Worm (Caenorhabditis elegans) whole organism, L1 larva: ENCODE data around the gene nhr-104.
A peak's percentile ranks its signal among the peaks of the same experiment; 100 is the strongest.

Source experiments
- C04F5.9 ChIP-seq: sonication (generic microtip); optimal IDR thresholded peaks from 2 replicates; lab custom pipeline; 2016; ENCODE audit warnings: missing genetic modification characterization, missing compliant biosample characterization
- alr-1 ChIP-seq: fragments of 200-800 bp; sonication (Bioruptor generic); optimal IDR thresholded peaks from 2 replicates; lab custom pipeline; 2018; ENCODE audit warnings: borderline replicate concordance, mild to moderate bottlenecking, missing genetic modification characterization, missing compliant biosample characterization
- blmp-1 ChIP-seq: fragments of 150-350 bp; optimal IDR thresholded peaks from 2 replicates; lab custom pipeline; 2014; ENCODE audit warnings: missing biosample characterization, missing genetic modification characterization
- ceh-8 ChIP-seq: fragments of 200-800 bp; sonication (Bioruptor generic); optimal IDR thresholded peaks from 2 replicates; lab custom pipeline; 2018; ENCODE audit warnings: mild to moderate bottlenecking, missing genetic modification characterization, moderate library complexity, missing compliant biosample characterization
- ceh-82 ChIP-seq, 3 experiments: fragments of 150-350 bp in 1 of 3; sonication (generic microtip) in 2 of 3; optimal IDR thresholded peaks; 2 replicates each; lab custom pipeline; 2014 to 2017; ENCODE audit warnings: missing biosample characterization in 3 of 3, missing genetic modification characterization in 3 of 3
- ceh-88 ChIP-seq: fragments of 200-800 bp; sonication (Bioruptor generic); IDR thresholded peaks from 2 replicates; pipeline ENCODE4 v1.3.6; 2022; ENCODE audit warnings: missing genetic modification characterization, missing compliant biosample characterization
- ceh-90 ChIP-seq: sonication (generic microtip); optimal IDR thresholded peaks from 2 replicates; lab custom pipeline; 2016; ENCODE audit warnings: missing genetic modification characterization, missing compliant biosample characterization
- ces-1 ChIP-seq: fragments of 150-350 bp; optimal IDR thresholded peaks from 2 replicates; lab custom pipeline; 2014; ENCODE audit warnings: missing biosample characterization, missing genetic modification reagents, missing genetic modification characterization
- dpl-1 ChIP-seq, 3 experiments: fragments of 150-350 bp in 2 of 3; sonication (generic microtip) in 1 of 3; optimal IDR thresholded peaks; 2 replicates each; lab custom pipeline; 2014 to 2017; ENCODE audit warnings: missing biosample characterization in 3 of 3, missing genetic modification characterization in 3 of 3, missing genetic modification reagents in 3 of 3
- efl-1 ChIP-seq, 4 experiments: fragments of 150-350 bp; optimal IDR thresholded peaks in 3 of 4; peaks in 1 of 4; 1 replicate in 1 of 4; 2 replicates in 3 of 4; lab custom pipeline; 2014; ENCODE audit warnings: missing biosample characterization in 2 of 4, missing genetic modification characterization in 2 of 4, missing genetic modification reagents in 2 of 4
- efl-3 ChIP-seq: fragments of 200-800 bp; sonication (Bioruptor generic); optimal IDR thresholded peaks from 2 replicates; lab custom pipeline; 2018; ENCODE audit warnings: mild to moderate bottlenecking, missing genetic modification characterization, missing compliant biosample characterization
- egl-13 ChIP-seq: sonication (generic microtip); optimal IDR thresholded peaks from 2 replicates; lab custom pipeline; 2016; ENCODE audit warnings: missing genotype, missing genetic modification reagents, missing genetic modification characterization, missing compliant biosample characterization
- egl-27 ChIP-seq, 2 experiments: fragments of 150-350 bp in 1 of 2; sonication (generic microtip); optimal IDR thresholded peaks; 3 replicates each; lab custom pipeline; 2017 to 2018; ENCODE audit warnings: missing biosample characterization in 2 of 2, missing genetic modification characterization in 2 of 2, missing genetic modification reagents in 2 of 2
- elt-3 ChIP-seq, 6 experiments: fragments of 150-350 bp in 1 of 6; sonication (generic microtip); optimal IDR thresholded peaks; 2 replicates each; lab custom pipeline; 2017 to 2018; ENCODE audit warnings: missing biosample characterization in 6 of 6, missing genetic modification characterization in 6 of 6, inconsistent platforms in 1 of 6
- ets-5 ChIP-seq: fragments of 200-800 bp; sonication (Bioruptor generic); IDR thresholded peaks from 2 replicates; pipeline ENCODE4 v1.3.6; 2022; ENCODE audit warnings: missing genetic modification characterization, missing compliant biosample characterization
- fkh-10 ChIP-seq: sonication (generic microtip); optimal IDR thresholded peaks from 2 replicates; lab custom pipeline; 2017; ENCODE audit warnings: missing biosample characterization, missing genetic modification reagents, missing genetic modification characterization
- fos-1 ChIP-seq: fragments of 150-350 bp; optimal IDR thresholded peaks from 2 replicates; lab custom pipeline; 2014; ENCODE audit warnings: missing biosample characterization, missing genetic modification characterization
- hlh-4 ChIP-seq: sonication (generic microtip); optimal IDR thresholded peaks from 2 replicates; lab custom pipeline; 2016; ENCODE audit warnings: mild to moderate bottlenecking, missing genetic modification characterization, missing compliant biosample characterization
- isw-1 ChIP-seq: fragments of 200-800 bp; sonication (Bioruptor generic); IDR thresholded peaks from 2 replicates; pipeline ENCODE4 v1.3.6; 2022; ENCODE audit warnings: missing genetic modification characterization, missing compliant biosample characterization
- lin-15B ChIP-seq: fragments of 150-350 bp; sonication (generic microtip); optimal IDR thresholded peaks from 3 replicates; lab custom pipeline; 2014; ENCODE audit warnings: missing biosample characterization, missing genetic modification characterization
- lin-35 ChIP-seq, 2 experiments: fragments of 150-350 bp; optimal IDR thresholded peaks; 2 replicates each; lab custom pipeline; 2014; ENCODE audit warnings: missing biosample characterization in 2 of 2, missing genetic modification characterization in 2 of 2, missing genetic modification reagents in 2 of 2
- mab-9 ChIP-seq: fragments of 200-800 bp; sonication (Bioruptor generic); IDR thresholded peaks from 2 replicates; pipeline ENCODE4 v1.3.6; 2022; ENCODE audit warnings: missing genetic modification reagents, missing genetic modification characterization, missing compliant biosample characterization
- mef-2 ChIP-seq: fragments of 150-350 bp; optimal IDR thresholded peaks from 2 replicates; lab custom pipeline; 2014; ENCODE audit warnings: missing biosample characterization, missing genetic modification characterization
- mep-1 ChIP-seq: fragments of 150-350 bp; optimal IDR thresholded peaks from 2 replicates; lab custom pipeline; 2014; ENCODE audit warnings: missing biosample characterization, missing genetic modification characterization
- nhr-12 ChIP-seq: sonication (generic microtip); optimal IDR thresholded peaks from 2 replicates; lab custom pipeline; 2017; ENCODE audit warnings: missing biosample characterization, missing genetic modification characterization
- nhr-19 ChIP-seq: fragments of 200-800 bp; sonication (Bioruptor generic); conservative IDR thresholded peaks from 2 replicates; pipeline ENCODE4 v1.3.6; 2022; ENCODE audit warnings: missing genetic modification characterization, missing compliant biosample characterization
- nhr-20 ChIP-seq: sonication (generic microtip); optimal IDR thresholded peaks from 2 replicates; lab custom pipeline; 2016; ENCODE audit warnings: mild to moderate bottlenecking, missing genetic modification characterization, missing compliant biosample characterization
- nhr-237 ChIP-seq: fragments of 150-350 bp; optimal IDR thresholded peaks from 2 replicates; lab custom pipeline; 2014; ENCODE audit warnings: missing biosample characterization, missing genetic modification characterization
- nhr-47 ChIP-seq: sonication (generic microtip); optimal IDR thresholded peaks from 2 replicates; lab custom pipeline; 2016; ENCODE audit warnings: mild to moderate bottlenecking, missing genetic modification characterization, moderate library complexity, missing compliant biosample characterization
- nhr-71 ChIP-seq: sonication (generic microtip); optimal IDR thresholded peaks from 2 replicates; lab custom pipeline; 2016; ENCODE audit warnings: mild to moderate bottlenecking, missing genetic modification characterization, moderate library complexity, missing compliant biosample characterization
- nhr-84 ChIP-seq: sonication (generic microtip); optimal IDR thresholded peaks from 2 replicates; lab custom pipeline; 2017; ENCODE audit warnings: missing biosample characterization, missing genetic modification characterization
- nhr-85 ChIP-seq: sonication (generic microtip); peaks from one replicate; lab custom pipeline; 2016; ENCODE audit warnings: missing genetic modification characterization, inconsistent platforms, missing compliant biosample characterization
- pag-3 ChIP-seq: sonication (generic microtip); optimal IDR thresholded peaks from 2 replicates; lab custom pipeline; 2017; ENCODE audit warnings: missing genetic modification characterization, mild to moderate bottlenecking, missing compliant biosample characterization, antibody characterized with exemption, borderline replicate concordance; ENCODE audit not compliant: insufficient read depth
- pax-3 ChIP-seq: fragments of 200-800 bp; sonication (Bioruptor generic); optimal IDR thresholded peaks from 2 replicates; lab custom pipeline; 2018; ENCODE audit warnings: mild to moderate bottlenecking, missing genetic modification characterization, moderate library complexity, missing compliant biosample characterization
- pqm-1 ChIP-seq: sonication (generic microtip); optimal IDR thresholded peaks from 3 replicates; lab custom pipeline; 2017; ENCODE audit warnings: missing biosample characterization, missing genetic modification characterization
- rnt-1 ChIP-seq: sonication (generic microtip); optimal IDR thresholded peaks from 2 replicates; lab custom pipeline; 2016; ENCODE audit warnings: mild to moderate bottlenecking, missing genetic modification characterization, moderate library complexity, missing compliant biosample characterization
- skn-1 ChIP-seq: fragments of 150-350 bp; optimal IDR thresholded peaks from 2 replicates; lab custom pipeline; 2014; ENCODE audit warnings: missing biosample characterization, missing genetic modification characterization
- snu-23 ChIP-seq: sonication (generic microtip); optimal IDR thresholded peaks from 2 replicates; lab custom pipeline; 2016; ENCODE audit warnings: missing genetic modification characterization, missing compliant biosample characterization
- sox-4 ChIP-seq: sonication (generic microtip); optimal IDR thresholded peaks from 2 replicates; lab custom pipeline; 2016; ENCODE audit warnings: missing genetic modification characterization, missing compliant biosample characterization
- sptf-1 ChIP-seq: fragments of 150-350 bp; optimal IDR thresholded peaks from 2 replicates; lab custom pipeline; 2014; ENCODE audit warnings: missing biosample characterization, missing genetic modification characterization
- tbx-2 ChIP-seq: sonication (generic microtip); optimal IDR thresholded peaks from 2 replicates; lab custom pipeline; 2016; ENCODE audit warnings: missing genetic modification characterization, missing compliant biosample characterization
- tlp-1 ChIP-seq: fragments of 150-350 bp; optimal IDR thresholded peaks from 2 replicates; lab custom pipeline; 2014; ENCODE audit warnings: missing biosample characterization, missing genetic modification characterization
- unc-130 ChIP-seq: fragments of 150-350 bp; optimal IDR thresholded peaks from 2 replicates; lab custom pipeline; 2017; ENCODE audit warnings: missing biosample characterization, missing genetic modification characterization, inconsistent platforms
- unc-30 ChIP-seq: sonication (generic microtip); optimal IDR thresholded peaks from 2 replicates; lab custom pipeline; 2017; ENCODE audit warnings: missing biosample characterization, missing genetic modification characterization
- unc-86 ChIP-seq: sonication (generic microtip); optimal IDR thresholded peaks from 2 replicates; lab custom pipeline; 2016; ENCODE audit warnings: missing genetic modification characterization, missing compliant biosample characterization
- vab-15 ChIP-seq: sonication (generic microtip); optimal IDR thresholded peaks from 2 replicates; lab custom pipeline; 2017; ENCODE audit warnings: missing genotype, mild to moderate bottlenecking, missing genetic modification characterization, missing compliant biosample characterization
- zip-4 ChIP-seq: fragments of 200-800 bp; sonication (Bioruptor generic); optimal IDR thresholded peaks from 2 replicates; lab custom pipeline; 2018; ENCODE audit warnings: mild to moderate bottlenecking, missing genetic modification characterization, moderate library complexity, missing compliant biosample characterization
- ztf-4 ChIP-seq: fragments of 150-350 bp; optimal IDR thresholded peaks from 2 replicates; lab custom pipeline; 2014; ENCODE audit warnings: missing biosample characterization, missing genetic modification characterization

nhr-104 gene

DNA sequence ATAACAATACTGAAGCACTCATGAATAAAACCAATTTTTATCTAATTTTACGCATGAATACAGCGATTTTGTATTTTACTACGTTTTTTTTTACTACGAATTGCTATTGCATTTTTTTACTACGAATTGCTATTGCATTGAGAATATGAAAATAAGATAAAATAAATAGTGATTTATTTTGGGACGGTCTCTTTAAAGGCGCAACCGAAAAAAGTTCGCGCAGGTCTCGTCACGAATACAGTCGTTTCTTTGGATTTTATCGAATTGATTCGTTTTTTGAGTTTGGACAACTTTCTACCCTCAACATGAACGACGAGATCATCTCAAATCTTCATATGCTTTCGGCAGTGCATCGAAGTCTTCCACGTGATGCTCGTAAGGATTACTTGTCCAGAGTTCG, 36.7 kb downstream of the nhr-104 start, which contains the start of gene Y17G9B.4:
Gene Y17G9B.4, plus strand, starts transcription at position 306 of the 400 bp plus-strand sequence.
- TF ChIP-seq nhr-19 (GFP tag; lab: Robert Waterston, UW) (no peak), lin-35 (GFP tag; optimal IDR thresholded peaks at IDR 0.05; lab: Kevin White, UChicago) (no peak), hlh-4 (no peak), ets-5 (GFP tag; lab: Robert Waterston, UW) (no peak), unc-86 (tag; lab: Kevin White, UChicago) (no peak), vab-15 (tag; lab: Kevin White, UChicago) (no peak), unc-30 (tag; lab: Kevin White, UChicago) (no peak), efl-3 (GFP tag; lab: Kevin White, UChicago) (no peak)

ce11 chrIV:4749728-4750278, 38.7 kb downstream of the nhr-104 start, which contains the start of the genes rpl-20 and Y17G9B.5:
TSS of gene rpl-20 (minus strand) at chrIV:4749778.
TSS of gene Y17G9B.5 (plus strand) at chrIV:4750240.
- peak; percentile 100 for TF ChIP-seq nhr-71 (tag; lab: Kevin White, UChicago)
- peak; percentile 93 to 98 for TF ChIP-seq egl-27 (tag; optimal IDR thresholded peaks at IDR 0.05; lab: Kevin White, UChicago)
- TF ChIP-seq blmp-1 (tag; lab: Kevin White, UChicago): peak; percentile 94
- TF ChIP-seq zip-4 (GFP tag; lab: Kevin White, UChicago): peak; percentile 98
- TF ChIP-seq fkh-10 (GFP tag; lab: Kevin White, UChicago): peak; percentile 99
- peak; percentile 78 for TF ChIP-seq nhr-12 (tag; lab: Kevin White, UChicago)
- TF ChIP-seq efl-3 (GFP tag; lab: Kevin White, UChicago): peak; percentile 98
- peak; percentile 75 for TF ChIP-seq ceh-90 (tag; lab: Kevin White, UChicago)
- peak; percentile 100 for TF ChIP-seq snu-23
- peak; percentile 100 for TF ChIP-seq nhr-47 (tag; lab: Kevin White, UChicago)
- peak; percentile 95 to 97 for TF ChIP-seq lin-35 (GFP tag; optimal IDR thresholded peaks at IDR 0.05; lab: Kevin White, UChicago)
- peak; percentile 91 for TF ChIP-seq unc-30 (tag; lab: Kevin White, UChicago)
- TF ChIP-seq nhr-85 (tag; lab: Kevin White, UChicago): peak; percentile 100
- TF ChIP-seq tlp-1 (tag; lab: Kevin White, UChicago): no peak
- no peak for TF ChIP-seq sptf-1 (tag; lab: Kevin White, UChicago)
- peak; percentile 88 for TF ChIP-seq pqm-1 (tag; lab: Kevin White, UChicago)
- peak; percentile 70 for TF ChIP-seq hlh-4
- TF ChIP-seq pag-3: peak; percentile 85
- TF ChIP-seq ceh-88 (GFP tag; lab: Robert Waterston, UW): peak; percentile 100
- TF ChIP-seq C04F5.9 (tag; lab: Kevin White, UChicago): peak; percentile 97
- peak; percentile 100 for TF ChIP-seq ceh-82 (tag; optimal IDR thresholded peaks at IDR 0.05; lab: Kevin White, UChicago)
- peak; percentile 99 for TF ChIP-seq mab-9
- TF ChIP-seq rnt-1: peak; percentile 99
- TF ChIP-seq tbx-2: peak; percentile 100
- peak; percentile 99 for TF ChIP-seq skn-1 (tag; lab: Kevin White, UChicago)
- peak; percentile 100 for TF ChIP-seq nhr-20
- TF ChIP-seq alr-1 (tag; lab: Kevin White, UChicago): no peak
- peak; percentile 81 for TF ChIP-seq ces-1 (GFP tag; lab: Kevin White, UChicago)
- TF ChIP-seq nhr-19 (GFP tag; lab: Robert Waterston, UW): peak; percentile 100
- peak; percentile 100 for TF ChIP-seq mep-1 (tag; lab: Kevin White, UChicago)
- peak; percentile 99 for TF ChIP-seq nhr-237 (tag; lab: Kevin White, UChicago)
- peak; percentile 100 for TF ChIP-seq lin-15B
- TF ChIP-seq nhr-84 (tag; lab: Kevin White, UChicago): peak; percentile 91
- peak; percentile 97 for TF ChIP-seq mef-2 (tag; lab: Kevin White, UChicago)
- TF ChIP-seq ceh-8 (GFP tag; lab: Kevin White, UChicago): peak; percentile 100
- peak; percentile 99 for TF ChIP-seq fos-1 (tag; lab: Kevin White, UChicago)
- peak; percentile 100 for TF ChIP-seq ztf-4
- TF ChIP-seq sox-4 (tag; lab: Kevin White, UChicago): peak; percentile 98
- TF ChIP-seq unc-130 (tag; lab: Kevin White, UChicago): peak; percentile 100
- TF ChIP-seq dpl-1 (GFP tag; optimal IDR thresholded peaks at IDR 0.05; lab: Kevin White, UChicago): peak; percentile 94 to 96 (median 96)
- TF ChIP-seq efl-1 (optimal IDR thresholded peaks at IDR 0.05; lab: Kevin White, UChicago): peak; percentile 97 to 98
- peak; percentile 91 to 99 for TF ChIP-seq efl-1 (GFP tag; optimal IDR thresholded peaks at IDR 0.05 in 1 of 2; lab: Kevin White, UChicago)
- TF ChIP-seq unc-86 (tag; lab: Kevin White, UChicago): peak; percentile 100
- TF ChIP-seq isw-1 (GFP tag; lab: Robert Waterston, UW): peak; percentile 100
- peak; percentile 100 for TF ChIP-seq egl-13 (tag; lab: Kevin White, UChicago)
- peak; percentile 100 for TF ChIP-seq pax-3 (tag; lab: Kevin White, UChicago)
- TF ChIP-seq elt-3 (tag; optimal IDR thresholded peaks at IDR 0.05; lab: Kevin White, UChicago): peak; percentile 85 to 100 (median 100)
